Worm (Caenorhabditis elegans): ENCODE measurements around the gene hlh-6.

ce11 chrII:9651700-9652099 lies 37.1 kb upstream of the hlh-6 start, which contains the start of gene ZK1307.4:
- TF ChIP-seq med-1 (GFP tag; optimal IDR thresholded peaks at IDR 0.05; ENCODE audit: insufficient read depth) (no peak), cog-1 (tag; optimal IDR thresholded peaks at IDR 0.05) (no peak), tab-1 (GFP tag; IDR thresholded peaks at IDR 0.05) (no peak), flt-1 (GFP tag; IDR thresholded peaks at IDR 0.05) (no peak), ztf-23 (GFP tag; IDR thresholded peaks at IDR 0.05) (no peak), ref-1 (GFP tag; conservative IDR thresholded peaks at IDR 0.05) (no peak), T22C8.4 (GFP tag; IDR thresholded peaks at IDR 0.05) (no peak), klf-2 (GFP tag; conservative IDR thresholded peaks at IDR 0.05) (no peak), ztf-29 (GFP tag; IDR thresholded peaks at IDR 0.05) (no peak)
